Fruit fly (Drosophila melanogaster): ENCODE results near the gene smog.

The smog gene

dm6 chr2L:4811491-4812058, 41.1 kb upstream of the smog start (continued):
- TF ChIP-seq fd64A (GFP tag; optimal IDR thresholded peaks at IDR 0.05) (peak; percentile 41), ci (GFP tag; IDR thresholded peaks at IDR 0.05) (peak; percentile 78), ken (GFP tag; IDR thresholded peaks at IDR 0.05) (no peak), nom (GFP tag; optimal IDR thresholded peaks at IDR 0.05) (no peak), CG15514 (GFP tag; optimal IDR thresholded peaks at IDR 0.05) (no peak), CG15479 (GFP tag; optimal IDR thresholded peaks at IDR 0.05) (no peak), CG3838 (GFP tag; optimal IDR thresholded peaks at IDR 0.05) (no peak), gcm (GFP tag; optimal IDR thresholded peaks at IDR 0.05) (no peak), crc (GFP tag; optimal IDR thresholded peaks at IDR 0.05) (no peak), ranshi (GFP tag; IDR thresholded peaks at IDR 0.05) (no peak; the same call in 1 of the 2 replicates), BEAF-32 (GFP tag; optimal IDR thresholded peaks at IDR 0.05) (peak; percentile 71), CG6175 (GFP tag; IDR thresholded peaks at IDR 0.05) (peak; percentile 60; the same call in 1 of the 3 replicates), Hsf (GFP tag; optimal IDR thresholded peaks at IDR 0.05) (no peak), jing (GFP tag; optimal IDR thresholded peaks at IDR 0.05) (no peak), lab (GFP tag; optimal IDR thresholded peaks at IDR 0.05) (no peak), seq (GFP tag; IDR thresholded peaks at IDR 0.05) (no peak), dimm (GFP tag; IDR thresholded peaks at IDR 0.05) (no peak), stwl (tag; optimal IDR thresholded peaks at IDR 0.05) (peak; percentile 33), pan (optimal IDR thresholded peaks at IDR 0.05) (no peak), pan (GFP tag; optimal IDR thresholded peaks at IDR 0.05 in 1 of 2, IDR thresholded peaks at IDR 0.05 in 1 of 2) (peak in 1 of 2 experiments; percentile 33), Atf-2 (GFP tag; optimal IDR thresholded peaks at IDR 0.05) (no peak), D (optimal IDR thresholded peaks at IDR 0.05) (peak; percentile 95), D (GFP tag; optimal IDR thresholded peaks at IDR 0.05) (no peak), Sox100B (GFP tag; optimal IDR thresholded peaks at IDR 0.05) (no peak), lola (GFP tag; optimal IDR thresholded peaks at IDR 0.05) (peak in 1 of 3 experiments; percentile 90), CG14667 (GFP tag; IDR thresholded peaks at IDR 0.05) (no peak), CG15269 (tag; optimal IDR thresholded peaks at IDR 0.05) (no peak), H15 (GFP tag; IDR thresholded peaks at IDR 0.05) (no peak), CG2889 (GFP tag; IDR thresholded peaks at IDR 0.05) (no peak), Lpt (GFP tag; optimal IDR thresholded peaks at IDR 0.05) (no peak), NC2β (GFP tag; optimal IDR thresholded peaks at IDR 0.05) (no peak), Hr51 (GFP tag; optimal IDR thresholded peaks at IDR 0.05) (no peak), CG10147 (GFP tag; optimal IDR thresholded peaks at IDR 0.05) (no peak), aop (GFP tag; IDR thresholded peaks at IDR 0.05) (no peak), fru (optimal IDR thresholded peaks at IDR 0.05) (no peak), zen (tag; optimal IDR thresholded peaks at IDR 0.05) (no peak), CG31441 (GFP tag; IDR thresholded peaks at IDR 0.05) (no peak), gcm2 (GFP tag; optimal IDR thresholded peaks at IDR 0.05) (no peak), h (optimal IDR thresholded peaks at IDR 0.05) (no peak), CG8944 (GFP tag; optimal IDR thresholded peaks at IDR 0.05) (no peak), CG4707 (GFP tag; optimal IDR thresholded peaks at IDR 0.05) (peak; percentile 17), CG2875 (GFP tag; optimal IDR thresholded peaks at IDR 0.05) (no peak), Sin3A (optimal IDR thresholded peaks at IDR 0.05) (no peak), sisA (GFP tag; IDR thresholded peaks at IDR 0.05) (no peak), CG17359 (tag; optimal IDR thresholded peaks at IDR 0.05) (peak; percentile 26), pros (GFP tag; optimal IDR thresholded peaks at IDR 0.05) (peak; percentile 15), sug (tag; optimal IDR thresholded peaks at IDR 0.05) (peak; percentile 69), CG17612 (GFP tag; IDR thresholded peaks at IDR 0.05) (no peak), Hand (GFP tag; optimal IDR thresholded peaks at IDR 0.05) (no peak), Ptx1 (GFP tag; IDR thresholded peaks at IDR 0.05) (no peak), CG7839 (tag; optimal IDR thresholded peaks at IDR 0.05) (no peak), HLHmδ (GFP tag; optimal IDR thresholded peaks at IDR 0.05) (peak; percentile 82)
